Worm (Caenorhabditis elegans) whole organism, late embryonic: ENCODE measurements around the gene F18E9.4.
"Not testable (repeated sequence)": the region's sequence is repeated elsewhere in the genome, so short reads cannot be mapped to it uniquely, and the experiment has no call there.

Experiments
- C08G9.2 ChIP-seq: sonication (generic microtip); optimal IDR thresholded peaks from 2 replicates; lab custom pipeline; 2016; ENCODE audit warnings: mild to moderate bottlenecking, missing genetic modification characterization, moderate library complexity, missing compliant biosample characterization
- C38D4.7 ChIP-seq: fragments of 200-800 bp; sonication (Bioruptor generic); optimal IDR thresholded peaks from 2 replicates; lab custom pipeline; 2018; ENCODE audit warnings: mild to moderate bottlenecking, missing genetic modification characterization, moderate library complexity, missing compliant biosample characterization
- F13H6.1 ChIP-seq: sonication (generic microtip); optimal IDR thresholded peaks from 2 replicates; lab custom pipeline; 2016; ENCODE audit warnings: missing genetic modification characterization, missing compliant biosample characterization
- K09A11.1 ChIP-seq: sonication (generic microtip); optimal IDR thresholded peaks from 2 replicates; lab custom pipeline; 2017; ENCODE audit warnings: antibody characterized with exemption, mild to moderate bottlenecking, missing genetic modification characterization, missing compliant biosample characterization; ENCODE audit not compliant: insufficient read depth
- T23F11.4 ChIP-seq: fragments of 200-800 bp; sonication (Bioruptor generic); optimal IDR thresholded peaks from 2 replicates; lab custom pipeline; 2018; ENCODE audit warnings: mild to moderate bottlenecking, missing genetic modification characterization, missing compliant biosample characterization
- ama-1 ChIP-seq: fragments of 150-350 bp; optimal IDR thresholded peaks from 2 replicates; lab custom pipeline; 2014
- ceh-14 ChIP-seq: sonication (generic microtip); optimal IDR thresholded peaks from 2 replicates; lab custom pipeline; 2016; ENCODE audit warnings: missing genotype, missing genetic modification characterization, missing compliant biosample characterization
- ceh-22 ChIP-seq: sonication (generic microtip); optimal IDR thresholded peaks from 2 replicates; lab custom pipeline; 2017; ENCODE audit warnings: missing biosample characterization, missing genetic modification characterization
- ceh-24 ChIP-seq: sonication (generic microtip); optimal IDR thresholded peaks from 2 replicates; lab custom pipeline; 2016; ENCODE audit warnings: mild to moderate bottlenecking, missing genetic modification characterization, missing compliant biosample characterization
- ceh-30 ChIP-seq: fragments of 150-350 bp; optimal IDR thresholded peaks from 2 replicates; lab custom pipeline; 2014; ENCODE audit warnings: missing biosample characterization, missing genetic modification characterization
- ceh-31 ChIP-seq: sonication (generic microtip); optimal IDR thresholded peaks from 2 replicates; lab custom pipeline; 2016; ENCODE audit warnings: missing genetic modification characterization, missing compliant biosample characterization
- ceh-6 ChIP-seq: fragments of 200-800 bp; sonication (Bioruptor generic); optimal IDR thresholded peaks from 2 replicates; lab custom pipeline; 2018; ENCODE audit warnings: mild to moderate bottlenecking, missing genetic modification characterization, missing compliant biosample characterization
- che-1 ChIP-seq: sonication (generic microtip); optimal IDR thresholded peaks from 2 replicates; lab custom pipeline; 2016; ENCODE audit warnings: mild to moderate bottlenecking, missing genetic modification characterization, missing compliant biosample characterization
- dve-1 ChIP-seq: sonication (generic microtip); optimal IDR thresholded peaks from 2 replicates; lab custom pipeline; 2017; ENCODE audit warnings: antibody characterized with exemption, mild to moderate bottlenecking, missing genetic modification characterization, missing compliant biosample characterization
- elt-4 ChIP-seq: sonication (generic microtip); optimal IDR thresholded peaks from 2 replicates; lab custom pipeline; 2016; ENCODE audit warnings: missing genetic modification characterization, missing compliant biosample characterization
- ets-4 ChIP-seq: sonication (generic microtip); optimal IDR thresholded peaks from 2 replicates; lab custom pipeline; 2016; ENCODE audit warnings: missing genetic modification characterization, missing compliant biosample characterization
- eyg-1 ChIP-seq: sonication (generic microtip); optimal IDR thresholded peaks from 2 replicates; lab custom pipeline; 2016; ENCODE audit warnings: missing genotype, missing genetic modification characterization, missing compliant biosample characterization
- fkh-10 ChIP-seq: fragments of 150-350 bp; optimal IDR thresholded peaks from 2 replicates; lab custom pipeline; 2014; ENCODE audit warnings: missing biosample characterization, missing genetic modification reagents, missing genetic modification characterization
- fkh-6 ChIP-seq: sonication (generic microtip); optimal IDR thresholded peaks from 2 replicates; lab custom pipeline; 2016; ENCODE audit warnings: missing genetic modification characterization, missing compliant biosample characterization
- gmeb-2 ChIP-seq: sonication (generic microtip); optimal IDR thresholded peaks from 2 replicates; lab custom pipeline; 2016; ENCODE audit warnings: missing genetic modification characterization, inconsistent platforms, missing compliant biosample characterization
- hlh-13 ChIP-seq: fragments of 200-800 bp; sonication (Bioruptor generic); optimal IDR thresholded peaks from 2 replicates; lab custom pipeline; 2018; ENCODE audit warnings: mild to moderate bottlenecking, missing genetic modification characterization, missing compliant biosample characterization
- hlh-30 ChIP-seq: sonication (generic microtip); optimal IDR thresholded peaks from 2 replicates; lab custom pipeline; 2017; ENCODE audit warnings: antibody characterized with exemption, missing genetic modification characterization, missing compliant biosample characterization; ENCODE audit not compliant: insufficient read depth
- hlh-6 ChIP-seq: sonication (generic microtip); optimal IDR thresholded peaks from 2 replicates; lab custom pipeline; 2016; ENCODE audit warnings: missing genotype, missing genetic modification characterization, missing compliant biosample characterization
- madf-2 ChIP-seq: sonication (generic microtip); optimal IDR thresholded peaks from 2 replicates; lab custom pipeline; 2017; ENCODE audit warnings: missing genetic modification characterization, missing compliant biosample characterization
- nfya-1 ChIP-seq: sonication (generic microtip); optimal IDR thresholded peaks from 2 replicates; lab custom pipeline; 2017; ENCODE audit warnings: missing genetic modification characterization, mild to moderate bottlenecking, missing compliant biosample characterization, antibody characterized with exemption, moderate library complexity
- nhr-232 ChIP-seq: sonication (generic microtip); optimal IDR thresholded peaks from 2 replicates; lab custom pipeline; 2016; ENCODE audit warnings: missing genetic modification characterization, missing compliant biosample characterization
- npax-4 ChIP-seq: sonication (generic microtip); optimal IDR thresholded peaks from 2 replicates; lab custom pipeline; 2016; ENCODE audit warnings: missing genetic modification characterization, missing compliant biosample characterization
- pat-9 ChIP-seq: fragments of 200-800 bp; sonication (Bioruptor generic); optimal IDR thresholded peaks from 2 replicates; lab custom pipeline; 2018; ENCODE audit warnings: mild to moderate bottlenecking, missing genetic modification characterization, moderate library complexity, missing compliant biosample characterization
- pax-1 ChIP-seq: fragments of 150-350 bp; optimal IDR thresholded peaks from 2 replicates; lab custom pipeline; 2014; ENCODE audit warnings: missing biosample characterization, missing genetic modification characterization
- pha-2 ChIP-seq: sonication (generic microtip); optimal IDR thresholded peaks from 2 replicates; lab custom pipeline; 2017; ENCODE audit warnings: mild to moderate bottlenecking, missing genetic modification characterization, missing compliant biosample characterization
- pqm-1 ChIP-seq: sonication (generic microtip); optimal IDR thresholded peaks from 2 replicates; lab custom pipeline; 2016; ENCODE audit warnings: missing genetic modification characterization, missing compliant biosample characterization
- rnt-1 ChIP-seq: sonication (generic microtip); optimal IDR thresholded peaks from 2 replicates; lab custom pipeline; 2016; ENCODE audit warnings: missing genetic modification characterization, missing compliant biosample characterization
- sdc-2 ChIP-seq: sonication (generic microtip); optimal IDR thresholded peaks from 2 replicates; lab custom pipeline; 2016; ENCODE audit warnings: missing genotype, missing genetic modification characterization, missing compliant biosample characterization
- sox-2 ChIP-seq: fragments of 200-800 bp; sonication (Bioruptor generic); IDR thresholded peaks from 2 replicates; pipeline ENCODE4 v1.3.6; 2022; ENCODE audit warnings: missing genetic modification reagents, missing genetic modification characterization, missing compliant biosample characterization
- syd-9 ChIP-seq: sonication (generic microtip); optimal IDR thresholded peaks from 2 replicates; lab custom pipeline; 2016; ENCODE audit warnings: mild to moderate bottlenecking, missing genetic modification characterization, moderate library complexity, missing compliant biosample characterization
- ttx-3 ChIP-seq: sonication (generic microtip); optimal IDR thresholded peaks from 2 replicates; lab custom pipeline; 2016; ENCODE audit warnings: missing genetic modification reagents, missing genetic modification characterization, missing compliant biosample characterization
- unc-55 ChIP-seq: sonication (generic microtip); optimal IDR thresholded peaks from 2 replicates; lab custom pipeline; 2017; ENCODE audit warnings: missing biosample characterization, missing genetic modification reagents, missing genetic modification characterization
- unc-86 ChIP-seq: sonication (generic microtip); optimal IDR thresholded peaks from 2 replicates; lab custom pipeline; 2016; ENCODE audit warnings: missing genetic modification characterization, missing compliant biosample characterization

Gene F18E9.4

ce11 chrX:8610606-8611005 lies 30.3 kb downstream of the F18E9.4 start, which contains the start of gene K01A12.4:
TSS of gene K01A12.4 (plus strand) at chrX:8610906.
- not testable (repeated sequence) for TF ChIP-seq rnt-1; gmeb-2 (tag; lab: Kevin White, UChicago); pax-1

- TF ChIP-seq npax-4 (tag; lab: Kevin White, UChicago) (no peak), fkh-6 (tag; lab: Kevin White, UChicago) (no peak), T23F11.4 (GFP tag; lab: Kevin White, UChicago) (no peak), ceh-6 (GFP tag; lab: Kevin White, UChicago) (no peak), eyg-1 (tag; lab: Kevin White, UChicago) (no peak), ttx-3 (no peak), pqm-1 (tag; lab: Kevin White, UChicago) (no peak), ets-4 (tag; lab: Kevin White, UChicago) (no peak), elt-4 (tag; lab: Kevin White, UChicago) (no peak), ceh-30 (tag; lab: Kevin White, UChicago) (no peak), madf-2 (no peak), pat-9 (tag; lab: Kevin White, UChicago) (no peak), hlh-13 (GFP tag; lab: Kevin White, UChicago) (no peak), ama-1 (lab: Kevin White, UChicago) (no peak), ceh-24 (tag; lab: Kevin White, UChicago) (no peak)
Measured at ce11 chrX:8612278-8612677, 32.0 kb downstream of the F18E9.4 start.

ce11 chrX:8613053-8613452 lies 32.7 kb downstream of the F18E9.4 start, which contains the start of gene K01A12.2:
TSS of gene K01A12.2 (plus strand) at chrX:8613353.
- no peak for TF ChIP-seq npax-4 (tag; lab: Kevin White, UChicago)
- no peak for TF ChIP-seq dve-1 (tag; lab: Kevin White, UChicago)
- no peak for TF ChIP-seq T23F11.4 (GFP tag; lab: Kevin White, UChicago)
- no peak for TF ChIP-seq syd-9 (tag; lab: Kevin White, UChicago)
- TF ChIP-seq pha-2, result no peak
- no peak for TF ChIP-seq C08G9.2 (tag; lab: Kevin White, UChicago)
- no peak for TF ChIP-seq hlh-6 (tag; lab: Kevin White, UChicago)
- no peak for TF ChIP-seq eyg-1 (tag; lab: Kevin White, UChicago)
- TF ChIP-seq sox-2, result no peak
- TF ChIP-seq gmeb-2 (tag; lab: Kevin White, UChicago), result no peak
- TF ChIP-seq ceh-22 (tag; lab: Kevin White, UChicago), result no peak
- no peak for TF ChIP-seq che-1 (tag; lab: Kevin White, UChicago)
- no peak for TF ChIP-seq madf-2
- no peak for TF ChIP-seq sdc-2 (tag; lab: Kevin White, UChicago)

ce11 chrX:8623840-8624591 lies 43.7 kb downstream of the F18E9.4 start:
- TF ChIP-seq unc-86, result no peak
- no peak for TF ChIP-seq ceh-14 (tag; lab: Kevin White, UChicago)
- TF ChIP-seq pat-9 (tag; lab: Kevin White, UChicago), result no peak
- no peak for TF ChIP-seq fkh-10 (GFP tag; lab: Kevin White, UChicago)
- TF ChIP-seq ttx-3, result no peak
- TF ChIP-seq K09A11.1, result no peak
- TF ChIP-seq fkh-6 (tag; lab: Kevin White, UChicago), result no peak
- no peak for TF ChIP-seq sox-2
- no peak for TF ChIP-seq nfya-1
- TF ChIP-seq F13H6.1, result no peak
- TF ChIP-seq C38D4.7 (GFP tag; lab: Kevin White, UChicago), result peak; percentile 31
- TF ChIP-seq hlh-30 (tag; lab: Kevin White, UChicago), result no peak
- TF ChIP-seq ama-1 (lab: Kevin White, UChicago), result no peak
- TF ChIP-seq ceh-6 (GFP tag; lab: Kevin White, UChicago), result peak; percentile 16
- no peak for TF ChIP-seq ceh-31 (tag; lab: Kevin White, UChicago)
- TF ChIP-seq unc-55 (GFP tag; lab: Kevin White, UChicago), result no peak
- TF ChIP-seq nhr-232 (tag; lab: Kevin White, UChicago), result no peak
